Fruit fly (Drosophila melanogaster) Kc167 (cell line): Measurements from ENCODE around the gene Fas2.

Experiments used
- Myc ChIP-seq: fragments of >200 bp; optimal IDR thresholded peaks from 2 replicates; lab custom pipeline; 2017; ENCODE audit warnings: missing external identifiers
- Sin3A ChIP-seq: fragments of >200 bp; optimal IDR thresholded peaks from 2 replicates; lab custom pipeline; 2018; ENCODE audit warnings: missing external identifiers
- h ChIP-seq: fragments of >200 bp; optimal IDR thresholded peaks from 3 replicates; lab custom pipeline; 2018; ENCODE audit warnings: missing external identifiers
- insv ChIP-seq: fragments of >200 bp; optimal IDR thresholded peaks from 3 replicates; lab custom pipeline; 2018; ENCODE audit warnings: missing external identifiers
- psq ChIP-seq: fragments of >200 bp; optimal IDR thresholded peaks from 2 replicates; lab custom pipeline; 2017; ENCODE audit warnings: missing external identifiers
- ttk ChIP-seq: sonication (Bioruptor generic); optimal IDR thresholded peaks from 2 replicates; lab custom pipeline; 2017; ENCODE audit warnings: missing external identifiers

DNA sequence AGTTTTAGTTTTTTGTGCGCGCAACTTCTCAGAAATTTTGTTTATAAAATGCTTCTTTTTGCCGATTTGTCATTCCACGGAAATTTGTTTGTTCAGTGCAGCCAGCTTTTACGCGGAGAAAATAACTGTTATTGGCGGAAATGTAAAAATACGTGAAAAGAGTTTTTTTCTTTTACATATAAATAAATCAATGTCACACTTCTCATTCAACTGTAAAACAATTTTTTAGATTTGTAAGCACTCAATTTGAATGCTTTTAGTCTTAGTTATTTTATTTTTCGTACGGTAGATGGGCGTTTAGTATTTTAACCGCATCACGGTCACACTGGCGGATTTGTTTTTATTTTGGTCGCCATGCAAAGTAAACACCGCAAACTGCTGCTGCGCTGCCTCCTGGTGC is 101.8 kb downstream of the Fas2 start, which contains the start of the genes Xpac and brn:
- no peak for TF ChIP-seq psq (lab: Kevin White, UChicago)
- no peak for TF ChIP-seq insv
- no peak for TF ChIP-seq ttk (lab: Kevin White, UChicago)
- TF ChIP-seq h (lab: Kevin White, UChicago) = no peak
- no peak for TF ChIP-seq Sin3A (lab: Kevin White, UChicago)
- no peak for TF ChIP-seq Myc (lab: Kevin White, UChicago)
